Worm (Caenorhabditis elegans) whole organism, young adult: Measurements from ENCODE around the gene srb-12.

Source experiments
- K11D2.4 ChIP-seq: fragments of 200-800 bp; sonication (Bioruptor generic); IDR thresholded peaks from 2 replicates; pipeline ENCODE4 v1.3.6; 2022; ENCODE audit warnings: missing genetic modification reagents, missing genetic modification characterization, missing compliant biosample characterization
- Y53F4B.3 ChIP-seq: fragments of 200-800 bp; sonication (Bioruptor generic); IDR thresholded peaks from 2 replicates; pipeline ENCODE4 v1.3.6; 2022; ENCODE audit warnings: missing genetic modification reagents, missing genetic modification characterization, missing compliant biosample characterization
- attf-6 ChIP-seq: fragments of 200-800 bp; sonication (Bioruptor generic); IDR thresholded peaks from 2 replicates; pipeline ENCODE4 v1.3.6; 2022; ENCODE audit warnings: missing genetic modification reagents, missing genetic modification characterization, missing compliant biosample characterization
- dpl-1 ChIP-seq: fragments of 150-350 bp; optimal IDR thresholded peaks from 2 replicates; lab custom pipeline; 2014; ENCODE audit warnings: missing biosample characterization, missing genetic modification reagents, missing genetic modification characterization
- efl-1 ChIP-seq: fragments of 150-350 bp; optimal IDR thresholded peaks from 2 replicates; lab custom pipeline; 2014; ENCODE audit warnings: missing biosample characterization, missing genetic modification reagents, missing genetic modification characterization
- lsy-27 ChIP-seq: sonication (generic microtip); optimal IDR thresholded peaks from 2 replicates; lab custom pipeline; 2017; ENCODE audit warnings: missing genetic modification characterization, mild to moderate bottlenecking, missing compliant biosample characterization, antibody characterized with exemption, missing genotype, borderline replicate concordance; ENCODE audit not compliant: insufficient read depth
- madf-3 ChIP-seq: fragments of 200-800 bp; sonication (Bioruptor generic); IDR thresholded peaks from 2 replicates; pipeline ENCODE4 v1.3.6; 2022; ENCODE audit warnings: missing genetic modification reagents, missing genetic modification characterization, missing compliant biosample characterization
- madf-6 ChIP-seq: fragments of 200-800 bp; sonication (Bioruptor generic); IDR thresholded peaks from 2 replicates; pipeline ENCODE4 v1.3.6; 2022; ENCODE audit warnings: missing genetic modification reagents, missing genetic modification characterization, missing compliant biosample characterization
- mel-28 ChIP-seq: sonication (generic microtip); optimal IDR thresholded peaks from 2 replicates; lab custom pipeline; 2016; ENCODE audit warnings: borderline replicate concordance, mild to moderate bottlenecking, missing genetic modification characterization, missing compliant biosample characterization
- nhr-27 ChIP-seq: fragments of 200-800 bp; sonication (Bioruptor generic); optimal IDR thresholded peaks from 2 replicates; lab custom pipeline; 2018; ENCODE audit warnings: mild to moderate bottlenecking, missing genetic modification characterization, moderate library complexity, missing compliant biosample characterization
- tbx-9 ChIP-seq: sonication (generic microtip); optimal IDR thresholded peaks from 2 replicates; lab custom pipeline; 2016; ENCODE audit warnings: borderline replicate concordance, missing genetic modification characterization, inconsistent platforms, missing compliant biosample characterization

- TF ChIP-seq efl-1 (GFP tag; lab: Kevin White, UChicago), result no peak
- TF ChIP-seq attf-6 (GFP tag; lab: Robert Waterston, UW), result no peak
- TF ChIP-seq lsy-27 (tag; lab: Kevin White, UChicago), result no peak
- no peak for TF ChIP-seq nhr-27 (tag; lab: Kevin White, UChicago)
- TF ChIP-seq madf-6, result no peak
- no peak for TF ChIP-seq mel-28
- TF ChIP-seq Y53F4B.3 (GFP tag; lab: Robert Waterston, UW), result no peak
- no peak for TF ChIP-seq K11D2.4
- no peak for TF ChIP-seq tbx-9
- no peak for TF ChIP-seq dpl-1
- no peak for TF ChIP-seq madf-3 (GFP tag; lab: Robert Waterston, UW)
These were observed 12.3 kb upstream of the srb-12 start, which contains the start of gene srb-3 for ce11 chrII:5166738-5167137.
